Fruit fly (Drosophila melanogaster): Measurements from ENCODE around the gene Las.

Las gene

DNA sequence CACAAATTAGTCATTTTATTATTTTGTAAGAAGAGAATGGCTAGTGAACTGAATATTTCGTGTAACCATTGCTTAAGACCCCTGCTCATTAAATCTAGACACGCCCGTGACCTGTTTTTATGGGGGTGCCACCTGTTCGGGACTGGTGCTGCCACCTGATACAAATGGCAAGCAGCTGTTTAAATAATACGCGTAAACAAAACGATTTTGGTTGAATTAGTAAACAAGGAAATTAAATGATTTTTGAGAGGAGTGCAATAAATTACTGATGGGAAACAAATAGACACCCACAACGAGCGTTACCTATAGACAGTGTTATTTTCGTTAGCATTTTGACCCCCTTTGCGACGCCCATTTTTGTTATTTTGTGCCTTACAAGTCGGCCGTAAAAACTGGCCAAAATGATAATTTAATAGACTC is 42.6 kb upstream of the Las start (continued):
- TF ChIP-seq CG7963 (GFP tag; IDR thresholded peaks at IDR 0.05; ENCODE audit: partially characterized antibody) (no peak), corto (GFP tag; optimal IDR thresholded peaks at IDR 0.05) (peak; percentile 65), Hmx (GFP tag; optimal IDR thresholded peaks at IDR 0.05) (peak; percentile 34), CG18599 (GFP tag; optimal IDR thresholded peaks at IDR 0.05) (peak; percentile 92), C15 (GFP tag; IDR thresholded peaks at IDR 0.05) (no peak), CrebB (tag; optimal IDR thresholded peaks at IDR 0.05) (peak; percentile 78), CG31224 (GFP tag; IDR thresholded peaks at IDR 0.05) (no peak), pho (GFP tag; optimal IDR thresholded peaks at IDR 0.05) (peak; percentile 90), CG7357 (GFP tag; IDR thresholded peaks at IDR 0.05) (peak; percentile 73), CG10209 (GFP tag; optimal IDR thresholded peaks at IDR 0.05) (peak; percentile 83), CG3726 (GFP tag; IDR thresholded peaks at IDR 0.05) (no peak), lbe (GFP tag; optimal IDR thresholded peaks at IDR 0.05) (peak; percentile 71), Eip74EF (GFP tag; optimal IDR thresholded peaks at IDR 0.05) (peak in 1 of 2 experiments; percentile 76), yki (optimal IDR thresholded peaks at IDR 0.05) (no peak), tx (GFP tag; optimal IDR thresholded peaks at IDR 0.05) (peak; percentile 76), salm (tag; optimal IDR thresholded peaks at IDR 0.05) (peak; percentile 37), tio (GFP tag; optimal IDR thresholded peaks at IDR 0.05) (peak; percentile 83), Atf3 (GFP tag; optimal IDR thresholded peaks at IDR 0.05) (peak; percentile 86), chn (GFP tag; optimal IDR thresholded peaks at IDR 0.05) (peak; percentile 87), CG9215 (GFP tag; IDR thresholded peaks at IDR 0.05) (no peak), dpn (GFP tag; optimal IDR thresholded peaks at IDR 0.05) (peak; percentile 89 to 94), kay (GFP tag; optimal IDR thresholded peaks at IDR 0.05) (peak; percentile 76), org-1 (GFP tag; optimal IDR thresholded peaks at IDR 0.05) (peak; percentile 71), sd (tag; optimal IDR thresholded peaks at IDR 0.05) (peak; percentile 58), lmd (GFP tag; IDR thresholded peaks at IDR 0.05) (no peak), danr (GFP tag; IDR thresholded peaks at IDR 0.05) (no peak), CG7745 (tag; optimal IDR thresholded peaks at IDR 0.05) (no peak), HmgD (GFP tag; optimal IDR thresholded peaks at IDR 0.05) (peak; percentile 77), CG12942 (GFP tag; optimal IDR thresholded peaks at IDR 0.05) (peak; percentile 88), CG11504 (tag; optimal IDR thresholded peaks at IDR 0.05) (peak; percentile 88), btn (GFP tag; optimal IDR thresholded peaks at IDR 0.05) (peak; percentile 19), CG14014 (GFP tag; IDR thresholded peaks at IDR 0.05) (no peak), Chrac-16 (GFP tag; optimal IDR thresholded peaks at IDR 0.05) (peak; percentile 88), trem (tag; optimal IDR thresholded peaks at IDR 0.05) (peak; percentile 70), zf30C (GFP tag; optimal IDR thresholded peaks at IDR 0.05) (no peak), CG2712 (tag; optimal IDR thresholded peaks at IDR 0.05) (peak; percentile 85), Optix (GFP tag; IDR thresholded peaks at IDR 0.05) (no peak), dimm (GFP tag; IDR thresholded peaks at IDR 0.05) (no peak), CG17612 (GFP tag; IDR thresholded peaks at IDR 0.05) (no peak), ara (GFP tag; IDR thresholded peaks at IDR 0.05) (no peak), CG2889 (GFP tag; IDR thresholded peaks at IDR 0.05) (no peak), Ada2b (GFP tag; IDR thresholded peaks at IDR 0.05) (no peak), gcm (GFP tag; optimal IDR thresholded peaks at IDR 0.05) (peak; percentile 14), Oaz (GFP tag; IDR thresholded peaks at IDR 0.05) (no peak), CG7786 (GFP tag; optimal IDR thresholded peaks at IDR 0.05) (peak; percentile 84), Fer3 (tag; optimal IDR thresholded peaks at IDR 0.05) (peak; percentile 91), maf-S (GFP tag; optimal IDR thresholded peaks at IDR 0.05) (peak; percentile 78), sima (GFP tag; optimal IDR thresholded peaks at IDR 0.05) (peak; percentile 59), Xbp1 (GFP tag; optimal IDR thresholded peaks at IDR 0.05) (peak; percentile 94), CG9876 (GFP tag; optimal IDR thresholded peaks at IDR 0.05) (peak; percentile 82), CG12071 (GFP tag; optimal IDR thresholded peaks at IDR 0.05) (peak; percentile 81), nerfin-1 (tag; optimal IDR thresholded peaks at IDR 0.05) (peak; percentile 62)

All from whole organism, embryonic.